Fruit fly (Drosophila melanogaster): ENCODE results near the gene Naglu.

The Naglu gene

DNA sequence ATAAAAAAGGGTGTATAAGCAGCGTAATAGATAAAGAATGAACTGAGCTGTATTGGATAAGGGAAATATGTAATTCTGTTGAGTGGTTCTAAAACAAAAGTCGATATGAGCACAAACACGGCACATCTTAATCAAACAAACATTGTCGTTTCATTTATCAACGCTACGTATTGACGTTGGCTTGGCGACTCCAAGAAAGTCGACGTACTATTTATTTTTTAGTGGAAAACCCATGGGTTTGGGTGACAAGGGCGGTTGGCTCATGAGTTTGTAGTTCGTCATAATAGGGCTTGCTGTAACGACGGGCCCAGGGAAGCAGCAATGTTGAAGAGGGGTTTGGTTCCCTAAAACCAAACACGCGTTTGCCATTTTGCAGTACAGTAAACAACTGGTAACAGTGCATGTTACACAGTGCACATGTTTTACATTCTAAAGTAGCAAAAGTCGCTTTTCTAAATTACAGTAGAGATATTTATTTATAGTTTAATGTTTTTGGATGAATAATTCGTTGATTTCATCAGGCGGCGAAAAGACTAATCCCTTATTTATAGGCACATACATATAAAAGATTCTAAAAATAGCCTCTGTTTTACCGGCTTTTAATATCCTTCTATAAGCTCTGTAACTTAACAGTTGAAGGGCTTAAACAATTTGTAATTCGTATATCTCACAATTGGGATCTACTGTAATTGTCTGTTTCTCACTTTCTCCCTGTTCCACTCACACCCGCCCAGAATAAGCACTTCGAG is 50.3 kb downstream of the Naglu start (continued):
- no peak for TF ChIP-seq crp (GFP tag; optimal IDR thresholded peaks at IDR 0.05)
- TF ChIP-seq Dip3 (GFP tag; optimal IDR thresholded peaks at IDR 0.05), result peak; percentile 26
- no peak for TF ChIP-seq corto (GFP tag; optimal IDR thresholded peaks at IDR 0.05)
- peak; percentile 3 for TF ChIP-seq CG17568 (GFP tag; optimal IDR thresholded peaks at IDR 0.05)
- peak; percentile 10 for TF ChIP-seq Sox100B (GFP tag; optimal IDR thresholded peaks at IDR 0.05)
- peak; percentile 82 for TF ChIP-seq sens (GFP tag)
- TF ChIP-seq Med (GFP tag), result peak; percentile 77
- TF ChIP-seq amos (GFP tag; IDR thresholded peaks at IDR 0.05; ENCODE audit: partially characterized antibody), result no peak
- TF ChIP-seq row (GFP tag; IDR thresholded peaks at IDR 0.05), result peak; percentile 41; the same call in 2 of the 3 replicates
- TF ChIP-seq CG4328 (GFP tag; optimal IDR thresholded peaks at IDR 0.05), result peak; percentile 1
- peak; percentile 50 for TF ChIP-seq CG2120 (GFP tag; optimal IDR thresholded peaks at IDR 0.05)
- TF ChIP-seq CG12391 (tag; optimal IDR thresholded peaks at IDR 0.05), result no peak
- TF ChIP-seq pho (GFP tag; optimal IDR thresholded peaks at IDR 0.05), result peak; percentile 15
- TF ChIP-seq phol (tag; optimal IDR thresholded peaks at IDR 0.05), result peak; percentile 40
- TF ChIP-seq Opbp (GFP tag; IDR thresholded peaks at IDR 0.05; ENCODE audit: partially characterized antibody), result no peak
- TF ChIP-seq CoRest (tag; optimal IDR thresholded peaks at IDR 0.05), result peak; percentile 37
- peak; percentile 9 for TF ChIP-seq Ets65A (GFP tag)
- peak; percentile 52 for TF ChIP-seq CG2678 (tag; optimal IDR thresholded peaks at IDR 0.05)
- peak; percentile 20; the same call in 1 of the 2 replicates for TF ChIP-seq MBD-R2 (GFP tag; IDR thresholded peaks at IDR 0.05)
- peak; percentile 46 for TF ChIP-seq nmo (GFP tag; optimal IDR thresholded peaks at IDR 0.05)
- TF ChIP-seq org-1 (GFP tag; optimal IDR thresholded peaks at IDR 0.05), result peak; percentile 6
- TF ChIP-seq CG14710 (tag; optimal IDR thresholded peaks at IDR 0.05), result peak; percentile 7
- TF ChIP-seq Hsf (GFP tag; optimal IDR thresholded peaks at IDR 0.05), result peak; percentile 21
- TF ChIP-seq CG10321 (GFP tag; IDR thresholded peaks at IDR 0.05), result no peak
- TF ChIP-seq CG7556 (GFP tag; optimal IDR thresholded peaks at IDR 0.05), result peak; percentile 44
- TF ChIP-seq CG2116 (GFP tag; optimal IDR thresholded peaks at IDR 0.05), result no peak
- peak; percentile 17 for TF ChIP-seq Ssrp (tag; optimal IDR thresholded peaks at IDR 0.05)
- no peak for TF ChIP-seq CG8765 (GFP tag; IDR thresholded peaks at IDR 0.05)
- no peak for TF ChIP-seq CG32767 (GFP tag; IDR thresholded peaks at IDR 0.05)
- no peak for TF ChIP-seq stc (GFP tag; IDR thresholded peaks at IDR 0.05)
- no peak for TF ChIP-seq tap (tag; optimal IDR thresholded peaks at IDR 0.05)
- TF ChIP-seq Hmr (GFP tag; optimal IDR thresholded peaks at IDR 0.05), result peak; percentile 43
- peak; percentile 46 for TF ChIP-seq kni (GFP tag; optimal IDR thresholded peaks at IDR 0.05)
- TF ChIP-seq CG1602 (GFP tag; optimal IDR thresholded peaks at IDR 0.05), result peak; percentile 19
- TF ChIP-seq sisA (GFP tag; IDR thresholded peaks at IDR 0.05), result peak; percentile 44; the same call in 1 of the 2 replicates
- TF ChIP-seq az2 (GFP tag; optimal IDR thresholded peaks at IDR 0.05), result no peak
- TF ChIP-seq CG4617 (GFP tag; optimal IDR thresholded peaks at IDR 0.05; ENCODE audit: borderline replicate concordance), result no peak
- peak; percentile 2 for TF ChIP-seq ind (GFP tag; optimal IDR thresholded peaks at IDR 0.05)
- TF ChIP-seq CG31224 (GFP tag; IDR thresholded peaks at IDR 0.05), result peak; percentile 46; the same call in 1 of the 2 replicates
- peak; percentile 10 for TF ChIP-seq Atf-2 (GFP tag; optimal IDR thresholded peaks at IDR 0.05)
- no peak for TF ChIP-seq wdn (GFP tag; IDR thresholded peaks at IDR 0.05)
- TF ChIP-seq CG16815 (GFP tag; optimal IDR thresholded peaks at IDR 0.05), result peak; percentile 20
- peak; percentile 20 for TF ChIP-seq Sox102F (GFP tag; optimal IDR thresholded peaks at IDR 0.05)
- no peak for TF ChIP-seq bab2 (GFP tag; optimal IDR thresholded peaks at IDR 0.05)
- TF ChIP-seq nom (GFP tag; optimal IDR thresholded peaks at IDR 0.05), result peak; percentile 2
- TF ChIP-seq D (optimal IDR thresholded peaks at IDR 0.05), result no peak
- peak; percentile 46 for TF ChIP-seq D (GFP tag; optimal IDR thresholded peaks at IDR 0.05)
- TF ChIP-seq CG14050 (GFP tag; IDR thresholded peaks at IDR 0.05), result no peak
- TF ChIP-seq trh (GFP tag; optimal IDR thresholded peaks at IDR 0.05), result no peak

All from whole organism, embryonic.